Fruit fly (Drosophila melanogaster) whole organism, embryonic: ENCODE data around the gene frj.

Experiments used
- CG1024 ChIP-seq: fragments of 200-800 bp; sonication (Bioruptor generic); IDR thresholded peaks from 2 replicates; pipeline ENCODE4 v1.3.6; 2022; ENCODE audit warnings: missing biosample characterization, missing genetic modification characterization
- CG12769 ChIP-seq: fragments of 200-800 bp; sonication (Bioruptor generic); optimal IDR thresholded peaks from 2 replicates; lab custom pipeline; 2019; ENCODE audit warnings: missing biosample characterization, mild to moderate bottlenecking, missing genetic modification characterization, moderate library complexity
- CG14014 ChIP-seq: fragments of 200-800 bp; sonication (Bioruptor generic); IDR thresholded peaks from 2 replicates; pipeline ENCODE4 v1.3.6; 2022; ENCODE audit warnings: missing biosample characterization, missing genetic modification characterization
- CG17328 ChIP-seq: fragments of 200-800 bp; sonication (Bioruptor generic); IDR thresholded peaks from 2 replicates; pipeline ENCODE4 v1.3.6; 2022; ENCODE audit warnings: missing biosample characterization, missing genetic modification characterization
- CG18262 ChIP-seq: fragments of 200-800 bp; optimal IDR thresholded peaks from 3 replicates; lab custom pipeline; 2019; ENCODE audit warnings: missing biosample characterization, mild to moderate bottlenecking, missing genetic modification characterization, moderate library complexity
- CG3065 ChIP-seq: fragments of 200-800 bp; sonication (Bioruptor generic); optimal IDR thresholded peaks from 2 replicates; lab custom pipeline; 2016; ENCODE audit warnings: missing biosample characterization, missing genetic modification characterization
- CG31388 ChIP-seq: fragments of 200-800 bp; sonication (Bioruptor generic); optimal IDR thresholded peaks from 2 replicates; lab custom pipeline; 2016; ENCODE audit warnings: missing biosample characterization, missing genetic modification characterization
- CG32772 ChIP-seq: fragments of 200-800 bp; sonication (Bioruptor generic); IDR thresholded peaks from 2 replicates; pipeline ENCODE4 v1.3.6; 2022; ENCODE audit warnings: missing biosample characterization, missing genetic modification characterization
- CG6765 ChIP-seq: fragments of 200-800 bp; sonication (Bioruptor generic); optimal IDR thresholded peaks from 3 replicates; lab custom pipeline; 2017; ENCODE audit warnings: missing biosample characterization, mild to moderate bottlenecking, missing genetic modification characterization
- CG6791 ChIP-seq: fragments of 200-800 bp; sonication (Bioruptor generic); IDR thresholded peaks from 3 replicates; pipeline ENCODE4 v1.3.6; 2022; ENCODE audit warnings: missing biosample characterization, missing genetic modification characterization; ENCODE audit not compliant: partially characterized antibody
- CG7786 ChIP-seq: fragments of 200-800 bp; sonication (Bioruptor generic); optimal IDR thresholded peaks from 2 replicates; lab custom pipeline; 2016; ENCODE audit warnings: missing biosample characterization, missing genetic modification characterization
- CG9215 ChIP-seq: fragments of 200-800 bp; sonication (Bioruptor generic); IDR thresholded peaks from 2 replicates; pipeline ENCODE4 v1.3.6; 2022; ENCODE audit warnings: missing biosample characterization, missing genetic modification characterization
- CG9876 ChIP-seq: fragments of 200-800 bp; sonication (Bioruptor generic); optimal IDR thresholded peaks from 2 replicates; lab custom pipeline; 2016; ENCODE audit warnings: missing biosample characterization, missing genetic modification characterization
- CkIIα-i1 ChIP-seq: fragments of 200-800 bp; sonication (Bioruptor generic); IDR thresholded peaks from 2 replicates; pipeline ENCODE4 v1.3.6; 2022; ENCODE audit warnings: missing biosample characterization, missing genetic modification characterization
- Dbx ChIP-seq: fragments of 200-800 bp; sonication (Bioruptor generic); IDR thresholded peaks from 3 replicates; pipeline ENCODE4 v1.3.6; 2022; ENCODE audit warnings: missing biosample characterization, missing genetic modification characterization
- Fer1 ChIP-seq: fragments of 200-800 bp; sonication (Bioruptor generic); optimal IDR thresholded peaks from 2 replicates; lab custom pipeline; 2017; ENCODE audit warnings: missing biosample characterization, mild to moderate bottlenecking, missing genetic modification characterization
- Fer3 ChIP-seq: fragments of 200-800 bp; sonication (Bioruptor generic); optimal IDR thresholded peaks from 2 replicates; lab custom pipeline; 2018; ENCODE audit warnings: missing biosample characterization, mild to moderate bottlenecking, missing genetic modification characterization, moderate library complexity
- H2.0 ChIP-seq: fragments of 200-800 bp; sonication (Bioruptor generic); IDR thresholded peaks from 2 replicates; pipeline ENCODE4 v1.3.6; 2022; ENCODE audit warnings: missing biosample characterization, missing genetic modification characterization
- Hey ChIP-seq: fragments of 200-800 bp; sonication (Bioruptor generic); optimal IDR thresholded peaks from 3 replicates; lab custom pipeline; 2018; ENCODE audit warnings: missing biosample characterization, mild to moderate bottlenecking, missing genetic modification characterization
- MTF-1 ChIP-seq: fragments of 200-800 bp; sonication (Bioruptor generic); optimal IDR thresholded peaks from 2 replicates; lab custom pipeline; 2018; ENCODE audit warnings: missing biosample characterization, mild to moderate bottlenecking, missing genetic modification characterization, borderline replicate concordance
- Myb ChIP-seq: fragments of 200-800 bp; sonication (Bioruptor generic); optimal IDR thresholded peaks from 2 replicates; lab custom pipeline; 2016; ENCODE audit warnings: missing biosample characterization, missing genetic modification characterization
- Oaz ChIP-seq: fragments of 200-800 bp; sonication (Bioruptor generic); IDR thresholded peaks from 2 replicates; pipeline ENCODE4 v1.3.6; 2022; ENCODE audit warnings: missing biosample characterization, missing genetic modification characterization
- Oli ChIP-seq: fragments of 200-800 bp; sonication (Bioruptor generic); optimal IDR thresholded peaks from 2 replicates; lab custom pipeline; 2018; ENCODE audit warnings: missing biosample characterization, mild to moderate bottlenecking, missing genetic modification characterization, moderate library complexity
- PHDP ChIP-seq: fragments of 200-800 bp; sonication (Bioruptor generic); optimal IDR thresholded peaks from 3 replicates; lab custom pipeline; 2018; ENCODE audit warnings: missing biosample characterization, mild to moderate bottlenecking, missing genetic modification characterization, moderate library complexity
- Ravus ChIP-seq: fragments of 200-800 bp; sonication (Bioruptor generic); IDR thresholded peaks from 2 replicates; pipeline ENCODE4 v1.3.6; 2022; ENCODE audit warnings: missing biosample characterization, missing genetic modification characterization
- Rx ChIP-seq: fragments of 200-800 bp; sonication (Bioruptor generic); IDR thresholded peaks from 2 replicates; pipeline ENCODE4 v1.3.6; 2022; ENCODE audit warnings: missing biosample characterization, missing genetic modification characterization
- TFAM ChIP-seq: fragments of 200-800 bp; sonication (Bioruptor generic); optimal IDR thresholded peaks from 2 replicates; lab custom pipeline; 2017; ENCODE audit warnings: missing biosample characterization, missing genetic modification characterization, inconsistent platforms
- amos ChIP-seq: fragments of 200-800 bp; sonication (Bioruptor generic); IDR thresholded peaks from 2 replicates; pipeline ENCODE4 v1.3.6; 2022; ENCODE audit warnings: missing biosample characterization, missing genetic modification characterization; ENCODE audit not compliant: partially characterized antibody
- aop ChIP-seq: fragments of 200-800 bp; sonication (Bioruptor generic); IDR thresholded peaks from 2 replicates; pipeline ENCODE4 v1.3.6; 2022; ENCODE audit warnings: missing biosample characterization, missing genetic modification characterization
- ash1 ChIP-seq: fragments of 200-800 bp; sonication (Bioruptor generic); optimal IDR thresholded peaks from 2 replicates; lab custom pipeline; 2018; ENCODE audit warnings: missing biosample characterization, mild to moderate bottlenecking, missing genetic modification characterization
- bbx ChIP-seq: fragments of 200-800 bp; sonication (Bioruptor generic); IDR thresholded peaks from 2 replicates; pipeline ENCODE4 v1.3.6; 2022; ENCODE audit warnings: missing biosample characterization, missing genetic modification characterization; ENCODE audit not compliant: partially characterized antibody
- bcd ChIP-seq: fragments of 200-800 bp; sonication (Bioruptor generic); optimal IDR thresholded peaks from 2 replicates; lab custom pipeline; 2017; ENCODE audit warnings: missing biosample characterization, mild to moderate bottlenecking, missing genetic modification characterization
- chn ChIP-seq: fragments of 200-800 bp; sonication (Bioruptor generic); optimal IDR thresholded peaks from 2 replicates; lab custom pipeline; 2016; ENCODE audit warnings: missing biosample characterization, missing genetic modification characterization
- crp ChIP-seq, 2 experiments: fragments of 200-800 bp; sonication (Bioruptor generic); optimal IDR thresholded peaks; 2 replicates in 1 of 2; 3 replicates in 1 of 2; lab custom pipeline; 2017; ENCODE audit warnings: missing biosample characterization in 2 of 2, missing genetic modification characterization in 2 of 2, mild to moderate bottlenecking in 1 of 2, moderate library complexity in 1 of 2
- cwo ChIP-seq: fragments of 200-800 bp; sonication (Bioruptor generic); optimal IDR thresholded peaks from 3 replicates; lab custom pipeline; 2017; ENCODE audit warnings: missing biosample characterization, missing genetic modification characterization, mild to moderate bottlenecking, moderate library complexity, missing genetic modification reagents
- dimm ChIP-seq: fragments of 200-800 bp; sonication (Bioruptor generic); IDR thresholded peaks from 2 replicates; pipeline ENCODE4 v1.3.6; 2022; ENCODE audit warnings: missing biosample characterization, missing genetic modification characterization
- ems ChIP-seq: fragments of 200-800 bp; sonication (Bioruptor generic); optimal IDR thresholded peaks from 3 replicates; lab custom pipeline; 2016; ENCODE audit warnings: missing biosample characterization, missing genetic modification characterization
- fd96Cb ChIP-seq: fragments of 200-800 bp; sonication (Bioruptor generic); optimal IDR thresholded peaks from 2 replicates; lab custom pipeline; 2018; ENCODE audit warnings: missing biosample characterization, mild to moderate bottlenecking, missing genetic modification characterization, moderate library complexity
- gce ChIP-seq: fragments of 200-800 bp; sonication (Bioruptor generic); IDR thresholded peaks from 3 replicates; pipeline ENCODE4 v1.3.6; 2022; ENCODE audit warnings: missing biosample characterization, missing genetic modification characterization
- gsb ChIP-seq: fragments of 200-800 bp; sonication (Bioruptor generic); IDR thresholded peaks from 2 replicates; pipeline ENCODE4 v1.3.6; 2022; ENCODE audit warnings: missing biosample characterization, missing genetic modification characterization
- jumu ChIP-seq: fragments of 200-800 bp; sonication (Bioruptor generic); optimal IDR thresholded peaks from 3 replicates; lab custom pipeline; 2016; ENCODE audit warnings: missing biosample characterization, missing genetic modification characterization
- peb ChIP-seq: fragments of 200-800 bp; sonication (Bioruptor generic); IDR thresholded peaks from 2 replicates; pipeline ENCODE4 v1.3.6; 2022; ENCODE audit warnings: missing biosample characterization, missing genetic modification characterization
- pita ChIP-seq: fragments of 200-800 bp; sonication (Bioruptor generic); optimal IDR thresholded peaks from 2 replicates; lab custom pipeline; 2017; ENCODE audit warnings: missing biosample characterization, mild to moderate bottlenecking, missing genetic modification characterization
- salm ChIP-seq: fragments of 200-800 bp; sonication (Bioruptor generic); optimal IDR thresholded peaks from 2 replicates; lab custom pipeline; 2018; ENCODE audit warnings: missing biosample characterization, mild to moderate bottlenecking, missing genetic modification characterization
- sc ChIP-seq, 3 experiments: fragments of >200 bp in 2 of 3; fragments of 200-800 bp in 1 of 3; sonication (Bioruptor generic) in 1 of 3; optimal IDR thresholded peaks; 2 replicates in 2 of 3; 3 replicates in 1 of 3; lab custom pipeline; 2017; ENCODE audit warnings: mild to moderate bottlenecking in 1 of 3, missing biosample characterization in 1 of 3, missing genetic modification characterization in 1 of 3, missing genetic modification reagents in 1 of 3
- tll ChIP-seq, 2 experiments: fragments of 200-800 bp in 1 of 2; fragments of >200 bp in 1 of 2; sonication (Bioruptor generic) in 1 of 2; optimal IDR thresholded peaks; 2 replicates each; lab custom pipeline; 2017 to 2019; ENCODE audit warnings: missing biosample characterization in 2 of 2, missing genetic modification characterization in 2 of 2, mild to moderate bottlenecking in 1 of 2, moderate library complexity in 1 of 2
- tx ChIP-seq: fragments of 200-800 bp; sonication (Bioruptor generic); optimal IDR thresholded peaks from 2 replicates; lab custom pipeline; 2016; ENCODE audit warnings: missing biosample characterization, missing genetic modification characterization

Gene frj

dm6 chr2L:6473076-6474037, 17.5 kb downstream of the frj start, which contains the start of gene mmy:
Gene mmy, minus strand, starts transcription at chr2L:6473904.
- no peak for TF ChIP-seq gsb
- TF ChIP-seq bcd = peak; percentile 61
- TF ChIP-seq crp (GFP tag; optimal IDR thresholded peaks at IDR 0.05; lab: Kevin White, UChicago) = peak in 1 of 2 experiments; percentile 84
- no peak for TF ChIP-seq CG1024
- no peak for TF ChIP-seq CG9876
- TF ChIP-seq dimm (GFP tag; lab: Robert Waterston, UW) = no peak
- peak; percentile 15 for TF ChIP-seq jumu (GFP tag; lab: Kevin White, UChicago)
- peak; percentile 30 for TF ChIP-seq CG14014 (GFP tag; lab: Robert Waterston, UW)
- no peak for TF ChIP-seq chn
- TF ChIP-seq peb (GFP tag; lab: Robert Waterston, UW) = 0 out of 2 replicates have a peak, but pooled peaks have one; percentile 28
- TF ChIP-seq CG3065 (GFP tag; lab: Kevin White, UChicago) = peak; percentile 36
- no peak for TF ChIP-seq ems (GFP tag; lab: Kevin White, UChicago)
- TF ChIP-seq TFAM (GFP tag; lab: Kevin White, UChicago) = no peak
- peak; percentile 68 for TF ChIP-seq CG18262
- peak; percentile 33 for TF ChIP-seq Myb (GFP tag; lab: Kevin White, UChicago)
- peak; percentile 26; the same call in 1 of the 2 replicates for TF ChIP-seq Ravus (GFP tag; lab: Robert Waterston, UW)
- no peak; the same call in 1 of the 2 replicates for TF ChIP-seq H2.0 (GFP tag; lab: Robert Waterston, UW)
- peak; percentile 47 for TF ChIP-seq fd96Cb
- TF ChIP-seq cwo (GFP tag; lab: Kevin White, UChicago) = peak; percentile 26
- TF ChIP-seq amos (GFP tag; lab: Robert Waterston, UW) = peak; percentile 30; the same call in 1 of the 2 replicates
- no peak for TF ChIP-seq pita (GFP tag; lab: Kevin White, UChicago)
- TF ChIP-seq CG31388 (GFP tag; lab: Kevin White, UChicago) = no peak
- TF ChIP-seq gce (GFP tag; lab: Robert Waterston, UW) = no peak
- peak; percentile 47 for TF ChIP-seq CG6765
- TF ChIP-seq CG6791 (GFP tag; lab: Robert Waterston, UW) = no peak
- TF ChIP-seq CG9215 (GFP tag; lab: Robert Waterston, UW) = 0 out of 2 replicates have a peak, but pooled peaks have one; percentile 5
- no peak for TF ChIP-seq sc (optimal IDR thresholded peaks at IDR 0.05; lab: Kevin White, UChicago)
- TF ChIP-seq sc (GFP tag; optimal IDR thresholded peaks at IDR 0.05; lab: Kevin White, UChicago) = no peak
- peak; percentile 23 for TF ChIP-seq CG7786 (GFP tag; lab: Kevin White, UChicago)
- no peak for TF ChIP-seq MTF-1 (GFP tag; lab: Kevin White, UChicago)
- TF ChIP-seq tx (GFP tag; lab: Kevin White, UChicago) = peak; percentile 18
- TF ChIP-seq CG12769 (tag; lab: Kevin White, UChicago) = peak; percentile 60
- peak; percentile 66 for TF ChIP-seq Fer3 (tag; lab: Kevin White, UChicago)
- TF ChIP-seq CkIIα-i1 (GFP tag; lab: Robert Waterston, UW) = no peak
- peak; percentile 84 for TF ChIP-seq aop (GFP tag; lab: Robert Waterston, UW)
- TF ChIP-seq Oli (tag; lab: Kevin White, UChicago) = peak; percentile 71
- TF ChIP-seq CG17328 = peak; percentile 53
- peak; percentile 73 for TF ChIP-seq PHDP (tag; lab: Kevin White, UChicago)
- no peak; the same call in 1 of the 2 replicates for TF ChIP-seq bbx
- TF ChIP-seq tll (GFP tag; optimal IDR thresholded peaks at IDR 0.05; lab: Kevin White, UChicago) = no peak
- TF ChIP-seq CG32772 (GFP tag; lab: Robert Waterston, UW) = peak; percentile 54; the same call in 1 of the 2 replicates
- no peak for TF ChIP-seq ash1
- peak; percentile 13 for TF ChIP-seq salm
- no peak for TF ChIP-seq Rx (GFP tag; lab: Robert Waterston, UW)
- peak; percentile 38 for TF ChIP-seq Fer1 (GFP tag; lab: Kevin White, UChicago)
- TF ChIP-seq Dbx (GFP tag; lab: Robert Waterston, UW) = no peak
- TF ChIP-seq Hey (tag; lab: Kevin White, UChicago) = no peak
- TF ChIP-seq Oaz (GFP tag; lab: Robert Waterston, UW) = no peak
